Fruit fly (Drosophila melanogaster): Measurements from ENCODE around the gene Ser.

DNA sequence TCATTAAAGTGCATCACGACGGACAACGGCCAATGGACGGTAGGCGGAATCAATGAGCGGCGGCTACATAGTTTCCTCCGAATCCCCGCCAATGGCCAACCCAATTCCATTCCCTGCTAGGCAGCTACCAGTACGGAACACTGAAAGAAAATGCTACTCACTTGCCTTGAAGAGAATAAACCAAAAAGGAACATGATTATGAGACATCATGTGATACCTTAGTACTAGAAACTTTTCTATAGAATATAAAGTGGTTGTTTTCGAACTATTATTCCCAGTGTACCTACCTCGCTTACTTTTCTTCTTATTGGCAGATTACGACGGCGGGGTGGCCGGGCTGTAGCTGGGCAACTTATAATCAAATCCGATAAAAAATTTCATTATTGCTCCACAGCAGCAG lies 30.7 kb upstream of the Ser start:
- TF ChIP-seq CG8159 (tag; optimal IDR thresholded peaks at IDR 0.05) (peak; percentile 75), CG34367 (tag; optimal IDR thresholded peaks at IDR 0.05) (peak; percentile 60), D1 (tag; optimal IDR thresholded peaks at IDR 0.05) (no peak), EcR (GFP tag; optimal IDR thresholded peaks at IDR 0.05) (no peak), CG10348 (GFP tag; IDR thresholded peaks at IDR 0.05) (no peak)
